Fruit fly (Drosophila melanogaster) whole organism: ENCODE measurements around the gene CG5262.

Experiments used
- CG8478 ChIP-seq: fragments of >200 bp; optimal IDR thresholded peaks from 2 replicates; lab custom pipeline; 2018; ENCODE audit warnings: inconsistent platforms
- pan ChIP-seq: fragments of >200 bp; optimal IDR thresholded peaks from 2 replicates; lab custom pipeline; 2017
- psq ChIP-seq: fragments of >200 bp; optimal IDR thresholded peaks from 2 replicates; lab custom pipeline; 2017
- usp ChIP-seq: fragments of >200 bp; optimal IDR thresholded peaks from 2 replicates; lab custom pipeline; 2017; ENCODE audit warnings: missing biosample characterization, missing genetic modification characterization, mixed read lengths

dm6 chr3L:20388983-20389382 lies 41.3 kb downstream of the CG5262 start:
- TF ChIP-seq pan (lab: Kevin White, UChicago) (no peak), CG8478 (no peak), usp (GFP tag; lab: Kevin White, UChicago) (no peak), psq (lab: Kevin White, UChicago) (no peak)
